Worm (Caenorhabditis elegans): ENCODE measurements around the gene C41G11.1.

DNA sequence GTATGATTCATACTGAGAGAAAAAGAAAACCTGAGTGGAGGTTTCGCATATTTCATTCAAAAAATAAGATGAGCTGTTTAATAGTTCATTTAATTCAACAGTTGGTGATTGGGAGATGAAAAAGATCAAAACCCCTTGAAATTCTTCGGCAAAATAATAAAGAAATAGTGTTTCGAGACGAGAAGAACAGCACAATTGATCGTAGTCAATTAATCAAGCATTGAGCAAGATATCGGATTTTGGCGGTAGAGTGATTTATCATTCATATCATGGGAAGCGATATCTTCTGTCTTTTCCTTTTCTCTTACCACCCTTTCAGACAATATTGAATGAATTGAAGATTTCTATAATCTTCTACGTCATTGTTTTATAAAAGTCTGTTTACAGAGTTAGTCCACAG lies 26.6 kb upstream of the C41G11.1 start:
- no peak for TF ChIP-seq W03F9.2 (tag; optimal IDR thresholded peaks at IDR 0.05)
- TF ChIP-seq him-1 (tag; optimal IDR thresholded peaks at IDR 0.05): no peak
- TF ChIP-seq dao-5 (tag; optimal IDR thresholded peaks at IDR 0.05): no peak
